Worm (Caenorhabditis elegans) whole organism, L2 larva: ENCODE results near the gene B0410.1.

Experiments used
- C34F6.9 ChIP-seq: fragments of 150-350 bp; optimal IDR thresholded peaks from 2 replicates; lab custom pipeline; 2014; ENCODE audit warnings: missing biosample characterization, missing genetic modification characterization
- F13H6.1 ChIP-seq: sonication (generic microtip); optimal IDR thresholded peaks from 2 replicates; lab custom pipeline; 2016; ENCODE audit warnings: missing genetic modification characterization, missing compliant biosample characterization
- ZK546.5 ChIP-seq: sonication (generic microtip); optimal IDR thresholded peaks from 2 replicates; lab custom pipeline; 2017; ENCODE audit warnings: missing biosample characterization, missing genetic modification characterization
- alr-1 ChIP-seq: fragments of 150-350 bp; optimal IDR thresholded peaks from 2 replicates; lab custom pipeline; 2014; ENCODE audit warnings: missing biosample characterization, missing genetic modification characterization
- ama-1 ChIP-seq: fragments of 150-350 bp; optimal IDR thresholded peaks from 2 replicates; lab custom pipeline; 2018; ENCODE audit warnings: inconsistent platforms
- blmp-1 ChIP-seq: sonication (generic microtip); optimal IDR thresholded peaks from 2 replicates; lab custom pipeline; 2017; ENCODE audit warnings: missing genetic modification characterization, mild to moderate bottlenecking, missing compliant biosample characterization, antibody characterized with exemption, moderate library complexity; ENCODE audit not compliant: insufficient read depth
- ceh-82 ChIP-seq: fragments of 150-350 bp; optimal IDR thresholded peaks from 2 replicates; lab custom pipeline; 2014; ENCODE audit warnings: missing biosample characterization, missing genetic modification characterization
- crh-2 ChIP-seq: sonication (generic microtip); optimal IDR thresholded peaks from 2 replicates; lab custom pipeline; 2017; ENCODE audit warnings: missing biosample characterization, missing genetic modification characterization
- dmd-4 ChIP-seq: sonication (generic microtip); optimal IDR thresholded peaks from 2 replicates; lab custom pipeline; 2017; ENCODE audit warnings: missing biosample characterization, missing genetic modification characterization
- elt-1 ChIP-seq: fragments of 150-350 bp; optimal IDR thresholded peaks from 2 replicates; lab custom pipeline; 2014; ENCODE audit warnings: missing biosample characterization, missing genetic modification characterization
- elt-3 ChIP-seq: sonication (generic microtip); optimal IDR thresholded peaks from 2 replicates; lab custom pipeline; 2017; ENCODE audit warnings: missing biosample characterization, missing genetic modification characterization
- fos-1 ChIP-seq: fragments of 150-350 bp; optimal IDR thresholded peaks from 2 replicates; lab custom pipeline; 2014; ENCODE audit warnings: missing biosample characterization, missing genetic modification characterization
- gmeb-1 ChIP-seq: fragments of 150-350 bp; optimal IDR thresholded peaks from 2 replicates; lab custom pipeline; 2014; ENCODE audit warnings: missing biosample characterization, missing genetic modification characterization
- lin-13 ChIP-seq: fragments of 150-350 bp; optimal IDR thresholded peaks from 2 replicates; lab custom pipeline; 2014; ENCODE audit warnings: missing biosample characterization, missing genetic modification reagents, missing genetic modification characterization
- lsy-2 ChIP-seq, 2 experiments: fragments of 150-350 bp in 1 of 2; sonication (generic microtip) in 1 of 2; optimal IDR thresholded peaks; 2 replicates each; lab custom pipeline; 2014 to 2017; ENCODE audit warnings: missing biosample characterization in 2 of 2, missing genetic modification characterization in 2 of 2
- mab-5 ChIP-seq: fragments of 150-350 bp; optimal IDR thresholded peaks from 2 replicates; lab custom pipeline; 2014; ENCODE audit warnings: missing biosample characterization, missing genetic modification characterization
- mdl-1 ChIP-seq, 2 experiments: fragments of 150-350 bp in 1 of 2; sonication (generic microtip) in 1 of 2; optimal IDR thresholded peaks; 2 replicates each; lab custom pipeline; 2017; ENCODE audit warnings: missing biosample characterization in 2 of 2, missing genetic modification characterization in 2 of 2
- nhr-11 ChIP-seq: fragments of 150-350 bp; optimal IDR thresholded peaks from 2 replicates; lab custom pipeline; 2014; ENCODE audit warnings: missing biosample characterization, missing genetic modification characterization
- nhr-12 ChIP-seq: fragments of 150-350 bp; optimal IDR thresholded peaks from 2 replicates; lab custom pipeline; 2014; ENCODE audit warnings: missing biosample characterization, missing genetic modification characterization
- nhr-21 ChIP-seq: fragments of 150-350 bp; optimal IDR thresholded peaks from 2 replicates; lab custom pipeline; 2014; ENCODE audit warnings: missing biosample characterization, missing genetic modification characterization
- nhr-237 ChIP-seq: fragments of 150-350 bp; optimal IDR thresholded peaks from 2 replicates; lab custom pipeline; 2014; ENCODE audit warnings: missing biosample characterization, missing genetic modification characterization
- nhr-25 ChIP-seq: fragments of 150-350 bp; sonication (generic microtip); optimal IDR thresholded peaks from 3 replicates; lab custom pipeline; 2014; ENCODE audit warnings: missing biosample characterization, missing genetic modification characterization
- nhr-77 ChIP-seq: fragments of 150-350 bp; optimal IDR thresholded peaks from 2 replicates; lab custom pipeline; 2014; ENCODE audit warnings: missing biosample characterization, missing genetic modification characterization
- peb-1 ChIP-seq: fragments of 150-350 bp; optimal IDR thresholded peaks from 2 replicates; lab custom pipeline; 2014; ENCODE audit warnings: missing biosample characterization, missing genetic modification characterization
- sem-4 ChIP-seq: fragments of 150-350 bp; optimal IDR thresholded peaks from 2 replicates; lab custom pipeline; 2014; ENCODE audit warnings: missing biosample characterization, missing genetic modification reagents, missing genetic modification characterization
- sma-9 ChIP-seq, 2 experiments: fragments of 150-350 bp in 1 of 2; sonication (generic microtip) in 1 of 2; optimal IDR thresholded peaks; 2 replicates each; lab custom pipeline; 2014 to 2016; ENCODE audit warnings: missing genetic modification characterization in 2 of 2, mild to moderate bottlenecking in 1 of 2, missing biosample characterization in 1 of 2, missing compliant biosample characterization in 1 of 2, missing genetic modification reagents in 1 of 2, moderate library complexity in 1 of 2
- snpc-4 ChIP-seq: fragments of 150-350 bp; optimal IDR thresholded peaks from 2 replicates; lab custom pipeline; 2014; ENCODE audit warnings: missing biosample characterization, missing genetic modification characterization
- unc-55 ChIP-seq: fragments of 150-350 bp; sonication (generic microtip); optimal IDR thresholded peaks from 3 replicates; lab custom pipeline; 2014; ENCODE audit warnings: missing biosample characterization, missing genetic modification reagents, missing genetic modification characterization
- unc-62 ChIP-seq: fragments of 150-350 bp; optimal IDR thresholded peaks from 2 replicates; lab custom pipeline; 2014; ENCODE audit warnings: missing biosample characterization, missing genetic modification reagents, missing genetic modification characterization
- ztf-1 ChIP-seq: fragments of 200-800 bp; sonication (Bioruptor generic); conservative IDR thresholded peaks from 2 replicates; pipeline ENCODE4 v1.3.6; 2022; ENCODE audit warnings: missing genetic modification characterization, missing compliant biosample characterization
- ztf-11 ChIP-seq: sonication (generic microtip); optimal IDR thresholded peaks from 2 replicates; lab custom pipeline; 2017; ENCODE audit warnings: missing biosample characterization, missing genetic modification characterization

Gene B0410.1

DNA sequence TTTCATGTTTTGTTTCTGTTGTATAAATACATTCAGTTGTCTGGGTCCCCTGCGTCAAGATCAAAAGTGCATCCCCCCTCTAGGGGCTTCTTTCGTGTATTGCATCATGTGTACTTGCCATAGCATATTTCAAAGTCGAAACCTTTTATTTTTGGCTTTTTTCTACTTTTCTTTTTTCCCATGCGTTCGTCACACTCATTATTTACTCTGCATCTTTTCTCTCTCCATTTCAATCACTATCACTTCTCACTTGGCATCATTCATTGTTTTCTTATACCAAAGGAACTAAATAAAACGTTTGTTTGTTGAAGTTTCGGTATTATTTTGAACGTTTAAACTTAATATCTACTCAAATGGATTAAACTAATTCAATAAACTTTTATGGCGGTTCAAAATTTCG, 45.2 kb downstream of the B0410.1 start (continued):
- TF ChIP-seq peb-1 = no peak
- TF ChIP-seq C34F6.9 (tag; lab: Kevin White, UChicago) = peak; percentile 12
- TF ChIP-seq ZK546.5 = no peak
- TF ChIP-seq crh-2 (tag; lab: Kevin White, UChicago) = peak; percentile 28
- TF ChIP-seq dmd-4 (tag; lab: Kevin White, UChicago) = no peak
- no peak for TF ChIP-seq alr-1
- no peak for TF ChIP-seq elt-1 (tag; lab: Kevin White, UChicago)
- TF ChIP-seq nhr-25 (tag; lab: Kevin White, UChicago) = no peak
- TF ChIP-seq lin-13 (GFP tag; lab: Kevin White, UChicago) = no peak
- TF ChIP-seq gmeb-1 = no peak
- TF ChIP-seq nhr-12 (tag; lab: Kevin White, UChicago) = no peak

DNA sequence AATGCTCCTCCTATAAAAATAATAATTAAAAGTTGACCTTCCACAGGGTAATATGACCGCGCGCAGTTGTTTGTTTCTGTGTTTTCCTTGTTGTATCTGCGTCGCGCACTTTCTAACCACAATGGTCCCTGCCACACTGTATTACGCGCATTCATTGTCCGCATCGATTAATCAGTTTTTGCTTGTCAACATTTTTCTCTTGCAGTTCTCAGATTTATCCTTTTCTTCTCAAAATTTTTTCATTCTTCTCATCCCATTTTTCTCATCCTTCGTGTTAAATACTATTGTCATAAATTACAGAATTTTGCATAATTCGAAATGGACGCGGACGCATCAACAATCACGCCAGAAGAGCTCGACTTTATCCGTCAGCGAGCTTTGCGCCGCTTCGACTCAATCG, 46.2 kb downstream of the B0410.1 start, which contains the start of gene pfk-1.1:
TSS of gene pfk-1.1 (plus strand) at position 301 of the 400 bp plus-strand sequence.
- TF ChIP-seq nhr-21 (tag; lab: Kevin White, UChicago) (no peak), peb-1 (no peak), F13H6.1 (no peak), snpc-4 (tag; lab: Kevin White, UChicago) (no peak), nhr-77 (tag; lab: Kevin White, UChicago) (no peak), sem-4 (tag; lab: Kevin White, UChicago) (no peak), nhr-237 (no peak), nhr-25 (tag; lab: Kevin White, UChicago) (no peak), mab-5 (tag; lab: Kevin White, UChicago) (no peak), mdl-1 (tag; optimal IDR thresholded peaks at IDR 0.05; lab: Kevin White, UChicago) (no peak), nhr-11 (no peak), lsy-2 (tag; optimal IDR thresholded peaks at IDR 0.05; lab: Kevin White, UChicago) (no peak), sma-9 (GFP tag; optimal IDR thresholded peaks at IDR 0.05; lab: Kevin White, UChicago) (no peak), sma-9 (tag; optimal IDR thresholded peaks at IDR 0.05; lab: Kevin White, UChicago) (no peak), elt-3 (no peak)

DNA sequence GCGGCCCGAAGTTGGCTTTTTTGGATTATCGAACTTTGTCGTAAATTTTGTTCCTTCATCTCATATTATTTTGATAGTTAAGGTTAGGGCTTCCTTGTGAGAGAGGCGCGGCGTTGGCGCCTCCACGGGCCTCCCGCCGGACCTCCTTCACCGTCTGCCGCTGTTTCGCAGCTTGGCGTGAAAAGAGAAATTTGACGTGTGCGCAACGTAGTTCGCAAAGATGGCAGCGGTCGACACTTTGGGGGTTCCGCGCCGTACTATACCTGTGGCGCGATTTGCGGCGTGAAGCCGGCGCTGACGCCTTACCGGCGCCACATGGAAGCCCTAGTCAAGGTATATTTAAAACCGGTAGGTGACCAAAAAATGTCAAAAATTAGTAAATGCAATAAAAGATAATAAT, 48.0 kb downstream of the B0410.1 start:
- TF ChIP-seq ztf-1 (GFP tag; lab: Robert Waterston, UW) = no peak
- no peak for TF ChIP-seq peb-1
- TF ChIP-seq mdl-1 (tag; optimal IDR thresholded peaks at IDR 0.05; lab: Kevin White, UChicago) = no peak
- no peak for TF ChIP-seq unc-55 (GFP tag; lab: Kevin White, UChicago)
- TF ChIP-seq snpc-4 (tag; lab: Kevin White, UChicago) = peak; percentile 71
- TF ChIP-seq, all 48 proteins: peak for 1

DNA sequence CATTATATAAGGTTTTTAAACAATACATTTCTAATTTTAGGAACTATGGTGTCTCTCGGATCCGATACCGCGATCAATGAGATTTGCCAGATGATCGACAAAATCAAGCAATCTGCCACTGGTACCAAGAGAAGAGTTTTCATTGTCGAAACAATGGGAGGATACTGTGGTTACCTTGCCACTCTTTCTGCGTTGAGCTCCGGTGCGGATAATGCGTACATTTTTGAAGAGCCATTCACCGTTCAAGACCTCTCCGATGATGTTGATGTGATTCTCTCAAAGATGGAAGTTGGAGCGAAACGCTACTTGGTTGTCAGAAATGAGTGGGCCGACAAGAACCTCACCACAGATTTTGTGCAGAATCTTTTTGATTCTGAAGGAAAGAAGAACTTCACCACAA, 49.2 kb downstream of the B0410.1 start:
- TF ChIP-seq gmeb-1 (no peak), elt-1 (tag; lab: Kevin White, UChicago) (no peak), C34F6.9 (tag; lab: Kevin White, UChicago) (no peak), ama-1 (lab: Kevin White, UChicago) (no peak), ceh-82 (tag; lab: Kevin White, UChicago) (no peak), blmp-1 (tag; lab: Kevin White, UChicago) (no peak), crh-2 (tag; lab: Kevin White, UChicago) (no peak), ZK546.5 (no peak), fos-1 (tag; lab: Kevin White, UChicago) (no peak), unc-62 (GFP tag; lab: Kevin White, UChicago) (no peak), ztf-11 (no peak)
